Worm (Caenorhabditis elegans) whole organism, mixed stage, embryonic: Measurements from ENCODE around the gene W04G3.11.

Source experiments
- elt-3 ChIP-seq: fragments of 150-350 bp; optimal IDR thresholded peaks from 2 replicates; lab custom pipeline; 2014; ENCODE audit warnings: missing biosample characterization, missing genetic modification characterization
- flh-1 ChIP-seq: fragments of 200-800 bp; sonication (Bioruptor generic); optimal IDR thresholded peaks from 2 replicates; lab custom pipeline; 2018; ENCODE audit warnings: mild to moderate bottlenecking, missing genetic modification characterization, moderate library complexity, missing compliant biosample characterization
- ham-2 ChIP-seq: fragments of 200-800 bp; sonication (Bioruptor generic); optimal IDR thresholded peaks from 2 replicates; lab custom pipeline; 2018; ENCODE audit warnings: mild to moderate bottlenecking, missing genetic modification characterization, missing compliant biosample characterization
- mab-5 ChIP-seq: fragments of 150-350 bp; optimal IDR thresholded peaks from 2 replicates; lab custom pipeline; 2014; ENCODE audit warnings: missing biosample characterization, missing genetic modification characterization
- mls-2 ChIP-seq: sonication (generic microtip); optimal IDR thresholded peaks from 2 replicates; lab custom pipeline; 2016; ENCODE audit warnings: mild to moderate bottlenecking, missing genetic modification characterization, moderate library complexity, missing compliant biosample characterization
- tbx-8 ChIP-seq: fragments of 200-800 bp; sonication (Bioruptor generic); optimal IDR thresholded peaks from 2 replicates; lab custom pipeline; 2018; ENCODE audit warnings: mild to moderate bottlenecking, missing genetic modification characterization, moderate library complexity, missing compliant biosample characterization
- unc-39 ChIP-seq: fragments of 150-350 bp; optimal IDR thresholded peaks from 2 replicates; lab custom pipeline; 2014; ENCODE audit warnings: missing biosample characterization, missing genetic modification characterization
- unc-62 ChIP-seq: fragments of 150-350 bp; optimal IDR thresholded peaks from 2 replicates; lab custom pipeline; 2014; ENCODE audit warnings: missing biosample characterization, missing genetic modification reagents, missing genetic modification characterization
- zip-8 ChIP-seq: fragments of 150-350 bp; optimal IDR thresholded peaks from 2 replicates; lab custom pipeline; 2014; ENCODE audit warnings: missing biosample characterization, missing genetic modification characterization
- ztf-11 ChIP-seq: fragments of 150-350 bp; optimal IDR thresholded peaks from 2 replicates; lab custom pipeline; 2014; ENCODE audit warnings: missing biosample characterization, missing genetic modification characterization

- TF ChIP-seq unc-62 (GFP tag; lab: Kevin White, UChicago) (no peak), mab-5 (tag; lab: Kevin White, UChicago) (no peak), ham-2 (GFP tag; lab: Kevin White, UChicago) (no peak), elt-3 (tag; lab: Kevin White, UChicago) (no peak), tbx-8 (no peak), mls-2 (tag; lab: Kevin White, UChicago) (no peak), ztf-11 (tag; lab: Kevin White, UChicago) (no peak), flh-1 (GFP tag; lab: Kevin White, UChicago) (no peak), zip-8 (no peak), unc-39 (tag; lab: Kevin White, UChicago) (no peak)
Observed at ce11 chrX:11072701-11073100, 16.3 kb upstream of the W04G3.11 start.
